Fruit fly (Drosophila melanogaster): ENCODE measurements around the gene CG10730.
A peak's percentile ranks its signal among the peaks of the same experiment; 100 is the strongest.

Gene CG10730

dm6 chr2L:20091094-20091679 is 19.2 kb upstream of the CG10730 start, which contains the start of the genes CG10747 and Pyroxd1 (continued):
- TF ChIP-seq Sox102F (GFP tag; optimal IDR thresholded peaks at IDR 0.05) (peak; percentile 99), CG6276 (GFP tag; optimal IDR thresholded peaks at IDR 0.05) (peak; percentile 99), esn (GFP tag; optimal IDR thresholded peaks at IDR 0.05) (peak; percentile 99), Met (GFP tag; optimal IDR thresholded peaks at IDR 0.05) (peak; percentile 99), achi (GFP tag; optimal IDR thresholded peaks at IDR 0.05) (peak; percentile 98), CG6854 (GFP tag; optimal IDR thresholded peaks at IDR 0.05) (peak; percentile 97), dsx (GFP tag; optimal IDR thresholded peaks at IDR 0.05; ENCODE audit: poor library complexity, severe bottlenecking) (peak; percentile 97), CG34406 (GFP tag; optimal IDR thresholded peaks at IDR 0.05) (peak; percentile 99)

dm6 chr2L:20086295-20087096 is 14.5 kb upstream of the CG10730 start:
- peak; percentile 96 for TF ChIP-seq CG11294 (GFP tag; IDR thresholded peaks at IDR 0.05)
- peak; percentile 92 for TF ChIP-seq CG10631 (GFP tag; optimal IDR thresholded peaks at IDR 0.05)
- TF ChIP-seq CG3032 (tag; optimal IDR thresholded peaks at IDR 0.05): peak; percentile 73
- TF ChIP-seq CG34406 (GFP tag; optimal IDR thresholded peaks at IDR 0.05): peak; percentile 93
- TF ChIP-seq CG8632 (GFP tag; optimal IDR thresholded peaks at IDR 0.05): peak; percentile 91
- peak; percentile 95 for TF ChIP-seq Sox14 (GFP tag; optimal IDR thresholded peaks at IDR 0.05)
- peak; percentile 92 for TF ChIP-seq Smox (GFP tag; optimal IDR thresholded peaks at IDR 0.05)
- TF ChIP-seq Gug (GFP tag; IDR thresholded peaks at IDR 0.05): peak; percentile 96
- peak; percentile 98 for TF ChIP-seq svp (GFP tag)
- peak; percentile 91 for TF ChIP-seq topi (GFP tag; optimal IDR thresholded peaks at IDR 0.05)
- TF ChIP-seq OdsH (GFP tag; optimal IDR thresholded peaks at IDR 0.05): peak; percentile 95
- TF ChIP-seq CG32006 (GFP tag; optimal IDR thresholded peaks at IDR 0.05): peak; percentile 90
- peak; percentile 92 for TF ChIP-seq acj6 (GFP tag; optimal IDR thresholded peaks at IDR 0.05)
- TF ChIP-seq achi (GFP tag; optimal IDR thresholded peaks at IDR 0.05): peak; percentile 88
- TF ChIP-seq spab (GFP tag; optimal IDR thresholded peaks at IDR 0.05): peak; percentile 81
- peak; percentile 88 for TF ChIP-seq cyc (GFP tag; optimal IDR thresholded peaks at IDR 0.05)
- peak; percentile 92 for TF ChIP-seq CG3919 (GFP tag; optimal IDR thresholded peaks at IDR 0.05)
- TF ChIP-seq CG11902 (GFP tag; optimal IDR thresholded peaks at IDR 0.05): peak; percentile 84
- peak; percentile 63 to 83 for TF ChIP-seq salr (GFP tag; optimal IDR thresholded peaks at IDR 0.05)
- TF ChIP-seq Lpt (GFP tag; optimal IDR thresholded peaks at IDR 0.05): peak; percentile 93
- peak; percentile 72 for TF ChIP-seq fd59A (GFP tag; optimal IDR thresholded peaks at IDR 0.05)
- peak; percentile 85 for TF ChIP-seq Sox15 (GFP tag; optimal IDR thresholded peaks at IDR 0.05)
- peak; percentile 55 for TF ChIP-seq dsx (GFP tag; optimal IDR thresholded peaks at IDR 0.05; ENCODE audit: poor library complexity, severe bottlenecking)
- peak; percentile 81 for TF ChIP-seq Ets96B (tag; optimal IDR thresholded peaks at IDR 0.05)
- TF ChIP-seq CG6792 (GFP tag; optimal IDR thresholded peaks at IDR 0.05): peak; percentile 93
- peak; percentile 76 for TF ChIP-seq CG1621 (tag; optimal IDR thresholded peaks at IDR 0.05)
- peak; percentile 53 for TF ChIP-seq CG9139 (GFP tag; optimal IDR thresholded peaks at IDR 0.05)
- peak; percentile 84 for TF ChIP-seq Ets21C (GFP tag; optimal IDR thresholded peaks at IDR 0.05)
- peak; percentile 91 for TF ChIP-seq CG31627 (GFP tag; optimal IDR thresholded peaks at IDR 0.05)
- TF ChIP-seq Hr39 (GFP tag; optimal IDR thresholded peaks at IDR 0.05): peak; percentile 91
- TF ChIP-seq lz (GFP tag; optimal IDR thresholded peaks at IDR 0.05): peak; percentile 90
- peak; percentile 90 for TF ChIP-seq CG16779 (tag; optimal IDR thresholded peaks at IDR 0.05)
- peak; percentile 98 for TF ChIP-seq Eip75B (GFP tag; optimal IDR thresholded peaks at IDR 0.05)
- TF ChIP-seq ss (GFP tag; optimal IDR thresholded peaks at IDR 0.05): peak; percentile 15 to 71
- no peak for TF ChIP-seq Hr38 (GFP tag; optimal IDR thresholded peaks at IDR 0.05)
- peak; percentile 86 for TF ChIP-seq CG10669 (GFP tag; optimal IDR thresholded peaks at IDR 0.05)
- TF ChIP-seq CG4318 (GFP tag; optimal IDR thresholded peaks at IDR 0.05): peak; percentile 77
- TF ChIP-seq CG7368 (GFP tag; optimal IDR thresholded peaks at IDR 0.05): peak; percentile 92
- peak; percentile 64 for TF ChIP-seq fd85E (GFP tag; optimal IDR thresholded peaks at IDR 0.05)
- TF ChIP-seq Eip93F (GFP tag; optimal IDR thresholded peaks at IDR 0.05): peak; percentile 94
- TF ChIP-seq CG6276 (GFP tag; optimal IDR thresholded peaks at IDR 0.05): peak; percentile 91
- TF ChIP-seq CG6808 (GFP tag; optimal IDR thresholded peaks at IDR 0.05): peak; percentile 74
- TF ChIP-seq Hr4 (GFP tag; optimal IDR thresholded peaks at IDR 0.05): peak; percentile 94
